Worm (Caenorhabditis elegans): ENCODE data around the gene Y44A6D.3.

Y44A6D.3 gene

ce11 chrV:20831867-20832266 is 39.6 kb upstream of the Y44A6D.3 start (continued):
- TF ChIP-seq pha-4 (tag; optimal IDR thresholded peaks at IDR 0.05) (peak; percentile 2), hmg-20 (GFP tag; IDR thresholded peaks at IDR 0.05) (no peak), die-1 (tag; optimal IDR thresholded peaks at IDR 0.05) (no peak)

- no peak for TF ChIP-seq Y53F4B.3 (GFP tag; IDR thresholded peaks at IDR 0.05)
- TF ChIP-seq nhr-80 (tag; optimal IDR thresholded peaks at IDR 0.05): peak; percentile 29
- peak; percentile 70 to 89 for TF ChIP-seq let-607 (tag; optimal IDR thresholded peaks at IDR 0.05)
Observed at ce11 chrV:20830409-20830808, 38.2 kb upstream of the Y44A6D.3 start.

ce11 chrV:20829511-20829910 is 37.3 kb upstream of the Y44A6D.3 start, which contains the start of gene num-1:
num-1 (plus strand) TSS chrV:20829811.
- TF ChIP-seq K11D2.4 (GFP tag; IDR thresholded peaks at IDR 0.05) (no peak), hsf-1 (GFP tag; IDR thresholded peaks at IDR 0.05) (no peak), ztf-18 (tag; optimal IDR thresholded peaks at IDR 0.05) (no peak), lir-1 (GFP tag; conservative IDR thresholded peaks at IDR 0.05) (no peak), ceh-27 (GFP tag; optimal IDR thresholded peaks at IDR 0.05) (no peak), mel-28 (tag; optimal IDR thresholded peaks at IDR 0.05; ENCODE audit: borderline replicate concordance) (no peak)

- TF ChIP-seq mcd-1 (GFP tag; IDR thresholded peaks at IDR 0.05) (peak; percentile 45; the same call in 1 of the 2 replicates), ceh-27 (GFP tag; optimal IDR thresholded peaks at IDR 0.05) (peak; percentile 6), attf-6 (GFP tag; IDR thresholded peaks at IDR 0.05) (no peak), K12H6.12 (tag; optimal IDR thresholded peaks at IDR 0.05) (peak; percentile 58), ZK185.1 (tag; optimal IDR thresholded peaks at IDR 0.05; ENCODE audit: poor library complexity, severe bottlenecking) (peak; percentile 37), ceh-100 (GFP tag; IDR thresholded peaks at IDR 0.05) (no peak), zfh-2 (GFP tag; conservative IDR thresholded peaks at IDR 0.05) (peak; percentile 64), lir-1 (GFP tag; conservative IDR thresholded peaks at IDR 0.05) (peak; percentile 32), attf-5 (GFP tag; optimal IDR thresholded peaks at IDR 0.05) (peak; percentile 13), him-1 (tag; optimal IDR thresholded peaks at IDR 0.05) (no peak), egrh-3 (GFP tag; IDR thresholded peaks at IDR 0.05) (0 out of 2 replicates have a peak, but pooled peaks have one; percentile 7), tlf-1 (GFP tag; optimal IDR thresholded peaks at IDR 0.05) (no peak), egl-44 (GFP tag; IDR thresholded peaks at IDR 0.05) (no peak), bed-2 (GFP tag; IDR thresholded peaks at IDR 0.05) (0 out of 2 replicates have a peak, but pooled peaks have one; percentile 15)
Observed at ce11 chrV:20828820-20829219, 36.6 kb upstream of the Y44A6D.3 start, which contains the start of gene sbt-1. sbt-1 (minus strand) TSS chrV:20828881.

- TF ChIP-seq F10E7.11 (tag; optimal IDR thresholded peaks at IDR 0.05): no peak
Observed at ce11 chrV:20826618-20827017, 34.4 kb upstream of the Y44A6D.3 start.

- TF ChIP-seq ets-4 (GFP tag; optimal IDR thresholded peaks at IDR 0.05): no peak
Observed at ce11 chrV:20824962-20825609, 32.9 kb upstream of the Y44A6D.3 start, which contains the start of the genes gcy-22 and grl-14. gcy-22 (minus strand) TSS chrV:20825062. grl-14 (plus strand) TSS chrV:20825559.

- no peak for TF ChIP-seq aptf-3 (GFP tag; IDR thresholded peaks at IDR 0.05)
- no peak for TF ChIP-seq hmg-1.2 (GFP tag; IDR thresholded peaks at IDR 0.05)
- TF ChIP-seq nhr-80 (tag; optimal IDR thresholded peaks at IDR 0.05): no peak
- TF ChIP-seq F39B2.1 (GFP tag; IDR thresholded peaks at IDR 0.05): no peak
- no peak for TF ChIP-seq madf-10 (tag; optimal IDR thresholded peaks at IDR 0.05)
- TF ChIP-seq F49E8.2 (tag; optimal IDR thresholded peaks at IDR 0.05; ENCODE audit: insufficient read depth): no peak
- TF ChIP-seq ceh-58 (GFP tag; IDR thresholded peaks at IDR 0.05): no peak
- no peak for TF ChIP-seq ccch-3 (GFP tag; optimal IDR thresholded peaks at IDR 0.05)
Observed at ce11 chrV:20820033-20820432, 27.8 kb upstream of the Y44A6D.3 start, which contains the start of gene T03D8.6. T03D8.6 (minus strand) TSS chrV:20820330.

Data from whole organism, young adult.